Worm (Caenorhabditis elegans) whole organism, L3 larva: Measurements from ENCODE around the gene C55A1.6.
"Not testable (repeated sequence)": the region's sequence is repeated elsewhere in the genome, so short reads cannot be mapped to it uniquely, and the experiment has no call there.

Source experiments
- aly-2 ChIP-seq: fragments of 150-350 bp; optimal IDR thresholded peaks from 2 replicates; lab custom pipeline; 2014; ENCODE audit warnings: missing biosample characterization, missing genetic modification characterization
- ama-1 ChIP-seq: fragments of 150-350 bp; optimal IDR thresholded peaks from 2 replicates; lab custom pipeline; 2018
- ceh-16 ChIP-seq: sonication (generic microtip); optimal IDR thresholded peaks from 2 replicates; lab custom pipeline; 2017; ENCODE audit warnings: missing biosample characterization, missing genetic modification characterization
- ceh-28 ChIP-seq: fragments of 150-350 bp; optimal IDR thresholded peaks from 2 replicates; lab custom pipeline; 2014; ENCODE audit warnings: missing biosample characterization, missing genetic modification reagents, missing genetic modification characterization
- ceh-82 ChIP-seq: fragments of 150-350 bp; optimal IDR thresholded peaks from 2 replicates; lab custom pipeline; 2014; ENCODE audit warnings: missing biosample characterization, missing genetic modification characterization
- ceh-9 ChIP-seq: sonication (generic microtip); optimal IDR thresholded peaks from 2 replicates; lab custom pipeline; 2018; ENCODE audit warnings: missing biosample characterization, missing genetic modification characterization
- daf-12 ChIP-seq: fragments of 150-350 bp; optimal IDR thresholded peaks from 2 replicates; lab custom pipeline; 2014; ENCODE audit warnings: missing biosample characterization, missing genetic modification reagents, missing genetic modification characterization
- egl-5 ChIP-seq: fragments of 150-350 bp; optimal IDR thresholded peaks from 2 replicates; lab custom pipeline; 2017; ENCODE audit warnings: missing biosample characterization, missing genetic modification reagents, missing genetic modification characterization, inconsistent platforms
- elt-2 ChIP-seq: sonication (generic microtip); optimal IDR thresholded peaks from 2 replicates; lab custom pipeline; 2016; ENCODE audit warnings: missing genetic modification reagents, mild to moderate bottlenecking, missing genetic modification characterization, missing compliant biosample characterization
- elt-3 ChIP-seq, 3 experiments: fragments of 150-350 bp in 1 of 3; sonication (generic microtip) in 2 of 3; optimal IDR thresholded peaks; 2 replicates in 2 of 3; 4 replicates in 1 of 3; lab custom pipeline; 2014 to 2017; ENCODE audit warnings: missing biosample characterization in 3 of 3, missing genetic modification characterization in 3 of 3
- eor-1 ChIP-seq, 2 experiments: fragments of 150-350 bp; optimal IDR thresholded peaks; 2 replicates each; lab custom pipeline; 2014 to 2018; ENCODE audit warnings: missing biosample characterization in 2 of 2, missing genetic modification characterization in 2 of 2
- fkh-10 ChIP-seq: sonication (generic microtip); optimal IDR thresholded peaks from 2 replicates; lab custom pipeline; 2017; ENCODE audit warnings: missing biosample characterization, missing genetic modification reagents, missing genetic modification characterization
- fkh-2 ChIP-seq: fragments of 150-350 bp; optimal IDR thresholded peaks from 2 replicates; lab custom pipeline; 2014; ENCODE audit warnings: missing biosample characterization, missing genetic modification reagents, missing genetic modification characterization
- hmg-11 ChIP-seq: sonication (generic microtip); optimal IDR thresholded peaks from 2 replicates; lab custom pipeline; 2016; ENCODE audit warnings: missing genetic modification characterization, missing compliant biosample characterization
- jun-1 ChIP-seq: fragments of 150-350 bp; optimal IDR thresholded peaks from 2 replicates; lab custom pipeline; 2014; ENCODE audit warnings: missing biosample characterization, missing genetic modification reagents, missing genetic modification characterization
- mdl-1 ChIP-seq: fragments of 150-350 bp; optimal IDR thresholded peaks from 2 replicates; lab custom pipeline; 2014; ENCODE audit warnings: missing biosample characterization, missing genetic modification characterization
- nfya-1 ChIP-seq: sonication (generic microtip); optimal IDR thresholded peaks from 2 replicates; lab custom pipeline; 2017; ENCODE audit warnings: missing genetic modification characterization, mild to moderate bottlenecking, missing compliant biosample characterization, antibody characterized with exemption, moderate library complexity; ENCODE audit not compliant: insufficient read depth
- nhr-11 ChIP-seq: fragments of 150-350 bp; optimal IDR thresholded peaks from 2 replicates; lab custom pipeline; 2014; ENCODE audit warnings: missing biosample characterization, missing genetic modification characterization
- nhr-23 ChIP-seq: fragments of 150-350 bp; optimal IDR thresholded peaks from 2 replicates; lab custom pipeline; 2014; ENCODE audit warnings: missing biosample characterization, missing genetic modification reagents, missing genetic modification characterization
- nhr-43 ChIP-seq: sonication (generic microtip); optimal IDR thresholded peaks from 2 replicates; lab custom pipeline; 2016; ENCODE audit warnings: mild to moderate bottlenecking, missing genetic modification characterization, missing compliant biosample characterization; ENCODE audit not compliant: poor library complexity, severe bottlenecking
- nhr-67 ChIP-seq: fragments of 150-350 bp; optimal IDR thresholded peaks from 2 replicates; lab custom pipeline; 2014; ENCODE audit warnings: missing biosample characterization, missing genetic modification characterization
- nhr-76 ChIP-seq: fragments of 150-350 bp; sonication (generic microtip); optimal IDR thresholded peaks from 5 replicates; lab custom pipeline; 2014; ENCODE audit warnings: missing biosample characterization, missing genetic modification characterization
- nhr-77 ChIP-seq: fragments of 150-350 bp; optimal IDR thresholded peaks from 2 replicates; lab custom pipeline; 2014; ENCODE audit warnings: missing biosample characterization, missing genetic modification characterization
- pha-4 ChIP-seq: fragments of 150-350 bp; optimal IDR thresholded peaks from 2 replicates; lab custom pipeline; 2014; ENCODE audit warnings: missing biosample characterization, missing genetic modification reagents, missing genetic modification characterization
- sea-2 ChIP-seq: fragments of 150-350 bp; sonication (generic microtip); optimal IDR thresholded peaks from 4 replicates; lab custom pipeline; 2014; ENCODE audit warnings: missing biosample characterization, missing genetic modification reagents, missing genetic modification characterization
- skn-1 ChIP-seq: fragments of 150-350 bp; optimal IDR thresholded peaks from 2 replicates; lab custom pipeline; 2014; ENCODE audit warnings: missing biosample characterization, missing genetic modification characterization
- unc-39 ChIP-seq: sonication (generic microtip); optimal IDR thresholded peaks from 4 replicates; lab custom pipeline; 2017; ENCODE audit warnings: missing biosample characterization, missing genetic modification characterization
- unc-62 ChIP-seq: fragments of 150-350 bp; sonication (generic microtip); optimal IDR thresholded peaks from 4 replicates; lab custom pipeline; 2014; ENCODE audit warnings: missing biosample characterization, missing genetic modification reagents, missing genetic modification characterization
- ztf-11 ChIP-seq: fragments of 150-350 bp; optimal IDR thresholded peaks from 2 replicates; lab custom pipeline; 2014; ENCODE audit warnings: missing biosample characterization, missing genetic modification characterization
- ztf-4 ChIP-seq: fragments of 150-350 bp; optimal IDR thresholded peaks from 2 replicates; lab custom pipeline; 2014; ENCODE audit warnings: missing biosample characterization, missing genetic modification characterization

Gene C55A1.6

ce11 chrV:15643192-15643591 is 4.6 kb upstream of the C55A1.6 start, which contains the start of gene C55A1.4:
Gene C55A1.4, minus strand, starts transcription at chrV:15643292.
- not testable (repeated sequence) for TF ChIP-seq ceh-82 (tag; lab: Kevin White, UChicago); sea-2; nhr-77 (tag; lab: Kevin White, UChicago)

DNA sequence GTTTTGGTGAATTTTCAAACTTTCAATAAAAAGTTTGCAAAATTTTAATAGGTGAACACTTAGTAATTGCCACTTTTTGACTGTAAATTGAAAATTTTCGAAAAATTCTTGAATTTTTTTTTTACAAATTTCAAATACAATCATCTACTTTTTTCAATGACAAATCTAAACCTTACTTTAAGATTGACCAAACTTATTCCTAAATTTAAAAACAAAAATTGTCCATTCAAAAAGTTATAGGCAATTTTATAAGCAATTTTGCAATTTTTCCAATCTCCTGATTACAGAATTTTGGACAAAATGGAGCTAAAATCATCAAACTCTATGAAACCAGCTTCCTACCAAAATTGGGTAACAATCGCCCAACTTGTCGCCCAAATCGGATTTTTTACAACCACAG is 3.3 kb upstream of the C55A1.6 start, which contains the start of gene str-23:
TSS of gene str-23 (plus strand) at position 301 of the 400 bp plus-strand sequence.
- TF ChIP-seq eor-1 (tag; optimal IDR thresholded peaks at IDR 0.05; lab: Kevin White, UChicago) = no peak
- TF ChIP-seq nhr-76 = no peak
- TF ChIP-seq unc-62 (GFP tag; lab: Kevin White, UChicago) = no peak
- no peak for TF ChIP-seq pha-4 (tag; lab: Kevin White, UChicago)

DNA sequence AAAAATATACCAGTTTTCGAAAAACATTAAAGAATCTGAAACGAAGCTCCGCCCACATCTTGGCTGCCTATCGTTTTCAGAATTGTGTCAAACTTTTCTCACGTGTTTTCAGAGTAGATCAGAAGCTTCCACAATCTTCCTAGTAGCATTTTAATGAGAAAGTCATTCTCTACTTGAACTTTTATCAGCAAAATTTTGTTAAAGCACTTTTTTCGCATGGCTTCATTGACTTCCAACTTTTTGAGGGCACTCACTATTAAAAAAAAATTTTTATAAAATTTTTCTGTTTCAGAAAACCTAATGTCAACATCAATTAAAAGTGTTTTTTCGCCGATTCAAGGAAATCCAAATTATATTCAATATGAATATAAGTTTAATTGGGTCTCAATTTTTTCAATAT is 2.3 kb downstream of the C55A1.6 start, which contains the start of gene sru-42:
TSS of gene sru-42 (plus strand) at position 301 of the 400 bp plus-strand sequence.
- TF ChIP-seq nhr-76 (no peak), nfya-1 (no peak), sea-2 (no peak), ama-1 (lab: Kevin White, UChicago) (no peak), unc-39 (tag; lab: Kevin White, UChicago) (no peak), ceh-16 (tag; lab: Kevin White, UChicago) (no peak), skn-1 (tag; lab: Kevin White, UChicago) (no peak), ceh-9 (tag; lab: Kevin White, UChicago) (no peak), mdl-1 (tag; lab: Kevin White, UChicago) (no peak)

ce11 chrV:15652147-15652546 is 4.3 kb downstream of the C55A1.6 start:
- TF ChIP-seq pha-4 (tag; lab: Kevin White, UChicago) (no peak), ztf-11 (tag; lab: Kevin White, UChicago) (no peak)

DNA sequence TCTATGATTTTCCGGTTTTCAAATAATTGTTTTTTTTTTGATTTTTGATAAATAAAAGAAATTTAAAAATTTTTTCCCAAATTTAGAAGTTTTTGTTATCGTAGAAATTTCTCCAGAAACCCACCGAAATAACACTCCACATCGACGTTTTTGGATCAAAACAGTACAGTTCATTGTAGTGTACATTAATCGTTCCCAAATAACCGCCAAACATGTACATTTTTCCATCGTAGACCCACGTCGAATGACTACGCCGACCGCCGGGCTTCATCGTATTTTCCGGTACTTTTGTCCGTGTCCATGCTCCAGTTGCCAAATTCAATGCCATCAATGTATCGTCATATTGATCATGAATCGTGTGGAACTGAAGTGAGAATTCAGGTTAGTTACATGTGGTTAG is 6.3 kb downstream of the C55A1.6 start, which contains the start of gene F53E4.2:
TSS of gene F53E4.2 (plus strand) at position 301 of the 400 bp plus-strand sequence.
- TF ChIP-seq ztf-11 (tag; lab: Kevin White, UChicago) (no peak), aly-2 (no peak), hmg-11 (tag; lab: Kevin White, UChicago) (no peak), ceh-9 (tag; lab: Kevin White, UChicago) (no peak), nhr-23 (tag; lab: Kevin White, UChicago) (no peak), nhr-11 (no peak), ceh-28 (tag; lab: Kevin White, UChicago) (no peak), nhr-43 (no peak), fkh-2 (no peak), elt-3 (tag; optimal IDR thresholded peaks at IDR 0.05; lab: Kevin White, UChicago) (no peak), eor-1 (tag; optimal IDR thresholded peaks at IDR 0.05; lab: Kevin White, UChicago) (no peak), fkh-10 (GFP tag; lab: Kevin White, UChicago) (no peak), nfya-1 (no peak), unc-62 (GFP tag; lab: Kevin White, UChicago) (no peak), ztf-4 (no peak), nhr-67 (no peak), jun-1 (tag; lab: Kevin White, UChicago) (no peak)

DNA sequence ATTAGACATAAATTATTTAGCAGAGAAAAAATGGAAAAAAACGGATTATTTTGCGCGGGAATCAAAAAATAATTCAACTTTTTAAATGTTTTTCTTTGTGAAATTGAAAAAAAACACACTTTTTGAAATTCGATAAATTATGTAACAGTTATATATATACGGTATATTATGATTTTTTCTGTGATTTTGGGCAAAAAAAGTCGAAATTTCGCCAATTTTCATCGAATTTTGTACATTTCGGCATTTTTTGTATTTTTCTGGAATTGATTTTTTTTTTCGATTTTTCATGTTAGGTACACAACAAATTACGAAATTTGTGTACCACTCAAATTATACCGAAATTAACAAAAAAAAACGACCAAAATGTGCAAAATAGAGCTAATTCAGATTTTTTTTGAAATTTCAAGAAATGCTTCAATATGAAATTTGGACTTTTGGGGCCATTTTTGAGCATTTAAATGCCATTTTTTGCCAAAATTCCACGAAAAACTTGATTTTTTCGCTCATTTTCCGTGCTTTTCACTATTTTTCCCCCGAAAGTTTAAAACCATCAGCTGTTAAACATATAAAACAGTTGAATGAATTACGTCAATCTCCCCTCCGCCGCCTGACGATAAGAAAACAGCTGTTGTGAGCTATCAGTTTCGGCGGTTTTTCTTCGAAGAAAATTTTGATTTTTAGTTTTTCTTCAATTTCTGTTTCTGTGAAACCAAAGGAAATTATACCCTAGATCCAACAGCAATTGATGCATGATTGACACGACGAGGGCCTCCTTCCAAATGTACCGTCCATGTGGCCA is 10.6 kb downstream of the C55A1.6 start:
- peak; percentile 1 for TF ChIP-seq egl-5 (tag; lab: Kevin White, UChicago)
- TF ChIP-seq elt-2 = peak; percentile 16
- TF ChIP-seq daf-12 (tag; lab: Kevin White, UChicago) = no peak
- TF ChIP-seq, all 47 proteins: peak for 2
